Fruit fly (Drosophila melanogaster): ENCODE results near the gene amx.
A peak's percentile ranks its signal among the peaks of the same experiment; 100 is the strongest.

Gene amx

dm6 chrX:9243417-9243884 lies 3.7 kb downstream of the amx start, which contains the start of the genes mxc and Larp7 (continued):
- TF ChIP-seq sc (optimal IDR thresholded peaks at IDR 0.05), result no peak
- no peak for TF ChIP-seq sc (GFP tag; optimal IDR thresholded peaks at IDR 0.05)
- TF ChIP-seq CG13123 (GFP tag; optimal IDR thresholded peaks at IDR 0.05), result peak; percentile 8
- TF ChIP-seq CG34376 (GFP tag; optimal IDR thresholded peaks at IDR 0.05), result peak; percentile 38
- no peak for TF ChIP-seq en (GFP tag; optimal IDR thresholded peaks at IDR 0.05)
- TF ChIP-seq CG11723 (GFP tag; optimal IDR thresholded peaks at IDR 0.05), result no peak
- peak; percentile 49 for TF ChIP-seq bcd (GFP tag; optimal IDR thresholded peaks at IDR 0.05)
- TF ChIP-seq NK7.1 (GFP tag; optimal IDR thresholded peaks at IDR 0.05), result no peak
- TF ChIP-seq zfh1 (GFP tag; IDR thresholded peaks at IDR 0.05), result no peak
- peak; percentile 6 for TF ChIP-seq fd102C (GFP tag; optimal IDR thresholded peaks at IDR 0.05)
- peak; percentile 61 for TF ChIP-seq CG9727 (GFP tag; optimal IDR thresholded peaks at IDR 0.05)
- peak; percentile 76 for TF ChIP-seq dm (GFP tag; optimal IDR thresholded peaks at IDR 0.05)
- peak; percentile 69 for TF ChIP-seq mam (GFP tag; optimal IDR thresholded peaks at IDR 0.05)
- TF ChIP-seq onecut (GFP tag; IDR thresholded peaks at IDR 0.05), result no peak
- peak; percentile 40; the same call in 1 of the 2 replicates for TF ChIP-seq Atf6 (GFP tag; IDR thresholded peaks at IDR 0.05)
- TF ChIP-seq exex (tag; optimal IDR thresholded peaks at IDR 0.05), result no peak
- TF ChIP-seq ftz-f1 (GFP tag; optimal IDR thresholded peaks at IDR 0.05), result peak; percentile 13
- no peak for TF ChIP-seq Hr78 (GFP tag; optimal IDR thresholded peaks at IDR 0.05)
- TF ChIP-seq BtbVII (GFP tag; optimal IDR thresholded peaks at IDR 0.05), result no peak
- peak; percentile 66 for TF ChIP-seq Hsf (GFP tag; optimal IDR thresholded peaks at IDR 0.05)
- TF ChIP-seq CG13424 (tag; optimal IDR thresholded peaks at IDR 0.05), result peak; percentile 72
- TF ChIP-seq hb (GFP tag; IDR thresholded peaks at IDR 0.05; ENCODE audit: partially characterized antibody), result peak; percentile 88
- no peak for TF ChIP-seq CG17359 (tag; optimal IDR thresholded peaks at IDR 0.05)
- peak; percentile 64; the same call in 1 of the 2 replicates for TF ChIP-seq CG32532 (GFP tag; IDR thresholded peaks at IDR 0.05)
- no peak for TF ChIP-seq odd (GFP tag; optimal IDR thresholded peaks at IDR 0.05)
- no peak for TF ChIP-seq CG1529 (GFP tag; optimal IDR thresholded peaks at IDR 0.05)
- TF ChIP-seq tgo (GFP tag; IDR thresholded peaks at IDR 0.05), result peak; percentile 45
- peak; percentile 45 for TF ChIP-seq gfzf (GFP tag; optimal IDR thresholded peaks at IDR 0.05)
- no peak for TF ChIP-seq CG11504 (tag; optimal IDR thresholded peaks at IDR 0.05)
- no peak for TF ChIP-seq CG10147 (GFP tag; optimal IDR thresholded peaks at IDR 0.05)
- TF ChIP-seq Ada2b (GFP tag; IDR thresholded peaks at IDR 0.05), result no peak
- TF ChIP-seq CG12659 (GFP tag; optimal IDR thresholded peaks at IDR 0.05), result peak; percentile 69
- peak; percentile 73 for TF ChIP-seq nmo (GFP tag; optimal IDR thresholded peaks at IDR 0.05)
- no peak for TF ChIP-seq wek (GFP tag; optimal IDR thresholded peaks at IDR 0.05)
- no peak for TF ChIP-seq dati (GFP tag; IDR thresholded peaks at IDR 0.05)
- TF ChIP-seq pita (GFP tag; optimal IDR thresholded peaks at IDR 0.05), result no peak
- peak; percentile 70 for TF ChIP-seq phol (tag; optimal IDR thresholded peaks at IDR 0.05)
- TF ChIP-seq Blimp-1 (GFP tag; optimal IDR thresholded peaks at IDR 0.05), result no peak
- TF ChIP-seq Dip3 (GFP tag; optimal IDR thresholded peaks at IDR 0.05), result peak; percentile 68
- TF ChIP-seq pan (optimal IDR thresholded peaks at IDR 0.05), result no peak
- peak in 1 of 2 experiments; percentile 38 for TF ChIP-seq pan (GFP tag; optimal IDR thresholded peaks at IDR 0.05 in 1 of 2, IDR thresholded peaks at IDR 0.05 in 1 of 2)
- no peak for TF ChIP-seq bowl (GFP tag; IDR thresholded peaks at IDR 0.05)
- no peak for TF ChIP-seq sens-2 (GFP tag; IDR thresholded peaks at IDR 0.05)
- peak; percentile 40 for TF ChIP-seq Hmx (GFP tag; optimal IDR thresholded peaks at IDR 0.05)
- no peak for TF ChIP-seq CG6683 (GFP tag; optimal IDR thresholded peaks at IDR 0.05)
- TF ChIP-seq CG1792 (GFP tag; optimal IDR thresholded peaks at IDR 0.05), result peak; percentile 43
- TF ChIP-seq CG8924 (tag; optimal IDR thresholded peaks at IDR 0.05), result peak; percentile 53
- TF ChIP-seq CG4854 (GFP tag; optimal IDR thresholded peaks at IDR 0.05), result no peak
- TF ChIP-seq jigr1 (GFP tag; IDR thresholded peaks at IDR 0.05), result 0 out of 3 replicates have a peak, but pooled peaks have one; percentile 15
- TF ChIP-seq ERR (GFP tag; optimal IDR thresholded peaks at IDR 0.05), result peak; percentile 24
- TF ChIP-seq CG2875 (GFP tag; optimal IDR thresholded peaks at IDR 0.05), result no peak

All from whole organism, embryonic.